Worm (Caenorhabditis elegans): ENCODE data around the gene F45D3.4.

F45D3.4 gene

DNA sequence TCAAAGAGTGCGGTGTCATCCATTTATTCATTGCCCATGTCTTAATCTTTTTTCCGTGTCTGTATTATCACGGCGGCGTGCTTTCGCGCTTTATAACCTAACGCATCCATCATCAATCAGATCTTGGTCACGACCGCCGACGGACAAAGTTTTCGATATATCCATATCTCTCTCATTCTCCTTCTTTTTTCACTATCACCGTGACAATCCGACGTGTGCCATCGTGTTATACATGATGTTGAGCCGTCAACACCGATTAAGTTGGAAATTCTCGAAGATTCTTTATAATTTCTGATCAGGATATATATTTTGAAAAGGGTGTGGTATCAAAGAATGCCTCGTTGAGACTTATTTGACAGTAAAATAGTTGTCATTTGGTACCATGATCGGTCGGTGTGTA is 3.9 kb upstream of the F45D3.4 start:
- TF ChIP-seq tra-4 (tag; optimal IDR thresholded peaks at IDR 0.05) (no peak), sea-1 (GFP tag; conservative IDR thresholded peaks at IDR 0.05) (no peak), hmg-4 (GFP tag; optimal IDR thresholded peaks at IDR 0.05) (no peak), flt-1 (GFP tag; IDR thresholded peaks at IDR 0.05) (no peak), scrt-1 (GFP tag; IDR thresholded peaks at IDR 0.05) (no peak), B0310.2 (tag; optimal IDR thresholded peaks at IDR 0.05) (no peak), aly-1 (tag; optimal IDR thresholded peaks at IDR 0.05) (no peak), ama-1 (optimal IDR thresholded peaks at IDR 0.05) (no peak), ets-7 (tag; optimal IDR thresholded peaks at IDR 0.05) (no peak), hmbx-1 (tag; optimal IDR thresholded peaks at IDR 0.05) (no peak), pes-1 (GFP tag; IDR thresholded peaks at IDR 0.05) (no peak), ceh-13 (GFP tag; optimal IDR thresholded peaks at IDR 0.05) (no peak), tbx-37 (GFP tag; conservative IDR thresholded peaks at IDR 0.05) (no peak), hnd-1 (tag; optimal IDR thresholded peaks at IDR 0.05) (no peak), F13C5.2 (tag; optimal IDR thresholded peaks at IDR 0.05) (no peak), ceh-36 (tag; optimal IDR thresholded peaks at IDR 0.05) (no peak)

DNA sequence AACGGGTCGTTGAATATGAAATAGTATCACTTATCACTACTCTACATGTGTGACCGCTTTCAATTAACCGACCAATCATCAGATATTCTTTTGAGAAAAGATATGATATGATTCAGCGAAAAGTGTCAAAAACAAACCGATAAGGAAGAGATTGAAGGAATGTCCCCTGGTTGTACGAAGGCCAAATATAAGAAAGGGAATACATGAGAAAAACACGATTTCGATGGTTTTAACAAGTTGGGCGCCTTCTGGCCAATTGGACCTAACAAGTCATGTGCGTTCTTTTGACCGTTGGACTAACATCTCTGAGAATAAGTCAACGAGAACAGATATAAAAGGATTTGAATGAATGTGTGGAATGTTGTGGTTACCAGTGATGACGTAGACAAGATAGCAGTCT is 2.9 kb upstream of the F45D3.4 start:
- TF ChIP-seq tbx-37 (GFP tag; conservative IDR thresholded peaks at IDR 0.05), result no peak
- TF ChIP-seq aly-1 (tag; optimal IDR thresholded peaks at IDR 0.05), result no peak
- no peak for TF ChIP-seq pes-1 (GFP tag; IDR thresholded peaks at IDR 0.05)
- TF ChIP-seq flt-1 (GFP tag; IDR thresholded peaks at IDR 0.05), result no peak
- TF ChIP-seq ama-1 (optimal IDR thresholded peaks at IDR 0.05), result no peak
- no peak for TF ChIP-seq F13C5.2 (tag; optimal IDR thresholded peaks at IDR 0.05)
- no peak for TF ChIP-seq tbx-11 (GFP tag; IDR thresholded peaks at IDR 0.05)
- no peak for TF ChIP-seq B0310.2 (tag; optimal IDR thresholded peaks at IDR 0.05)
- TF ChIP-seq tra-4 (tag; optimal IDR thresholded peaks at IDR 0.05), result no peak
- TF ChIP-seq hmbx-1 (tag; optimal IDR thresholded peaks at IDR 0.05), result no peak
- TF ChIP-seq ceh-36 (tag; optimal IDR thresholded peaks at IDR 0.05), result no peak
- no peak for TF ChIP-seq scrt-1 (GFP tag; IDR thresholded peaks at IDR 0.05)
- TF ChIP-seq ets-7 (tag; optimal IDR thresholded peaks at IDR 0.05), result no peak
- TF ChIP-seq ceh-13 (GFP tag; optimal IDR thresholded peaks at IDR 0.05), result no peak
- no peak for TF ChIP-seq hnd-1 (tag; optimal IDR thresholded peaks at IDR 0.05)
- no peak for TF ChIP-seq hmg-4 (GFP tag; optimal IDR thresholded peaks at IDR 0.05)

DNA sequence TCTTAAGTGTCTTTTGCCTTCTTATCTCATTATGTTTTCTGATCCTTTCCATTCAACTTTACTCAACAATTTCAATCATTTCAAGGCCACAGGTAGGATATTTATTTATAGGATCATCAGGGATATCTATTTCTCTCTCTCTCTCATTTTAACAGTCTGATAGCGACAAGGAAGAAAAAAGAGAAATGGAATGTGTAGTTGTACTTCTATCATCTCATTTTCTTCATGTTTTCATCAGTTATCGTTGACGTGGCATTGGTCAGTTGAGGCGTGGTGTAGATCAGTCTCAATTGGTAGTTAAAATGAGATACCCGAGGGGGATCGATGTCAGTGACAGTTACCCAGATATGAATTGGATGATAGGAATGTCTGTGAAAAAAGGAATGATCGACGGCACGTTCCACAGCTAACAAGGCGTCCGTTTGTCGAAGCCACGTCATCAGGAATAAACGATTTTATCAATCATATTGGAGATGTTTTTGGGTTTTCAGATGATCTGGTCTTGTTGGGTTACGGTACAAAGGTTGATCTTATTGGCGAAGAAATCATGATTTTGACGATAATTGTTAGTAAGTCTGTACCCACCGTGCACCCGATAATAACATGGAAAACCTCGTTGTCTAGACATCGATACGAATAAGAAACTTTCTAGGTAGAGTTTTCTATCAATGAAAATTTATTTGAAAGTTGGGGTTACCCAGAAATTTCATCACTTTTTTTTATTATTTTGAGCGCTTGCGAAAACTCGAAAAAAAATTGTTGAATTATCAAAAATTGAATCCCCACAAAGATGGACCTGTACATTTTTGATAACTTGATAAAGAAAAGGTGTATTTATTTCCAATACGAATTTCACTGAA is 1.4 kb upstream of the F45D3.4 start:
- TF ChIP-seq F13C5.2 (tag; optimal IDR thresholded peaks at IDR 0.05), result no peak
- TF ChIP-seq aly-1 (tag; optimal IDR thresholded peaks at IDR 0.05), result no peak
- TF ChIP-seq B0310.2 (tag; optimal IDR thresholded peaks at IDR 0.05), result no peak
- no peak for TF ChIP-seq ets-7 (tag; optimal IDR thresholded peaks at IDR 0.05)
- no peak for TF ChIP-seq pes-1 (GFP tag; IDR thresholded peaks at IDR 0.05)
- no peak for TF ChIP-seq sea-1 (GFP tag; conservative IDR thresholded peaks at IDR 0.05)
- TF ChIP-seq ceh-36 (tag; optimal IDR thresholded peaks at IDR 0.05), result no peak
- no peak for TF ChIP-seq hmg-4 (GFP tag; optimal IDR thresholded peaks at IDR 0.05)
- TF ChIP-seq ceh-13 (GFP tag; optimal IDR thresholded peaks at IDR 0.05), result no peak
- no peak for TF ChIP-seq tbx-11 (GFP tag; IDR thresholded peaks at IDR 0.05)

ce11 chrV:12553286-12553725 is 315 bp upstream of the F45D3.4 start:
- TF ChIP-seq tra-4 (tag; optimal IDR thresholded peaks at IDR 0.05) (no peak), tbx-37 (GFP tag; conservative IDR thresholded peaks at IDR 0.05) (no peak), hmbx-1 (tag; optimal IDR thresholded peaks at IDR 0.05) (no peak), aly-1 (tag; optimal IDR thresholded peaks at IDR 0.05) (no peak)

DNA sequence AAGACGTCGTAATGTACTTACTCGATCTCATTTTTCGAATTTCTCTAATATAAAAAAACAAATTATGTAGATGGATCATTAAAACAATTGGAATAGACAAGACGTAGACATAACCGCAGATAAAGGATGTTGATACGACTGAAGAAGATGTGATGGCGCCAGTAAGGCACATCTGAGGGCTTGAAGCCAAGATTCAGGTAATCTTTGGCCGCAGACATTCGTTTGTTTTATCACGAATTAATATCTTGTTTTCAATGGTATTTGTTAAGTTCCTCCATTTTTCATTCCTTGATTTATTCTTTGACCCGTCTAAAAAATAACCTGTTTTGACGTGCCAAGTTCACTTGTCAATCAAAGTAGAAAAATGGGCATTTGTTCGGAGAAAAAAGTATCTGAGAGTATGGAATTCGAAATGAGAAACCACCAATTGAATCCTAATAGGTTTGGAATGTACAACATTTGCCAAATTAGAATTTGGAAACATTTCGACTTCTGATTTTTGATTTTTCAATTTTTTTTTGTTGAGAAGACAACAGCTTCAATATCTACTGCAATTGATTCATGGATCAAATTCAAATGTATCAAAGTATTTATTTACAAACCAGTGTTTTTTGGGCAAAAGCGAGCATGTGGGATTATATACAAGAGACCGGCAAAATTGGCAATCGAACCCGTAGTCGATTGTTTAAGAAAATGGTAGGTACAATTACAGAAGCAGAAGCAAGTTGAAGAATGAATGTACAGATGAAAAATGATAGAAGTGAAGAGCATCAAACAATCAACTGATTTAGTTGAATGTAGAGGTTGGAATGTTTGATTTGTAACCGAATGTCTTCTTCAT is 1.1 kb downstream of the F45D3.4 start:
- TF ChIP-seq F13C5.2 (tag; optimal IDR thresholded peaks at IDR 0.05), result no peak
- TF ChIP-seq flt-1 (GFP tag; IDR thresholded peaks at IDR 0.05), result no peak
- TF ChIP-seq scrt-1 (GFP tag; IDR thresholded peaks at IDR 0.05), result no peak
- TF ChIP-seq ceh-13 (GFP tag; optimal IDR thresholded peaks at IDR 0.05), result no peak
- no peak for TF ChIP-seq tbx-37 (GFP tag; conservative IDR thresholded peaks at IDR 0.05)
- no peak for TF ChIP-seq ama-1 (optimal IDR thresholded peaks at IDR 0.05)
- TF ChIP-seq hnd-1 (tag; optimal IDR thresholded peaks at IDR 0.05), result no peak
- no peak for TF ChIP-seq hmg-4 (GFP tag; optimal IDR thresholded peaks at IDR 0.05)
- TF ChIP-seq sea-1 (GFP tag; conservative IDR thresholded peaks at IDR 0.05), result no peak
- no peak for TF ChIP-seq pes-1 (GFP tag; IDR thresholded peaks at IDR 0.05)
- no peak for TF ChIP-seq B0310.2 (tag; optimal IDR thresholded peaks at IDR 0.05)

DNA sequence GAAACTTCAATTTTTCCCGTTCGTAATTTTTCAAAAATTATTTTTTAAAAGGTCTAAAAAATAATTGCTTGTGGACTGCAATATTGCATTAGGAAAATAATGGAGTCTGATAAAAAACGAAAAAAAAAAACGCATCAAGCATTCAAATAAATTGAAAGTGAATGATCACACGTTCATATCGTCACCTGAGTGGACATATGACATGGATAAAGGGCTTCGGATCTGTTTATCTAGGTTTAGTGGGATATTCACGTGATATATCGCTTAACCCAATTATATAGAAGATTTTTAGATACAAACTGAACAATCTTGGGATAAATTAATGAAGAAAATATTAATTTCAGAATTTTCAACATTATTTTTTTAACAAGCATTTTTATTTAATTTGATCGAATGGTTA is 2.2 kb downstream of the F45D3.4 start:
- TF ChIP-seq sea-1 (GFP tag; conservative IDR thresholded peaks at IDR 0.05), result no peak
- no peak for TF ChIP-seq flt-1 (GFP tag; IDR thresholded peaks at IDR 0.05)
- TF ChIP-seq ceh-36 (tag; optimal IDR thresholded peaks at IDR 0.05), result no peak
- no peak for TF ChIP-seq tbx-37 (GFP tag; conservative IDR thresholded peaks at IDR 0.05)
- no peak for TF ChIP-seq tbx-11 (GFP tag; IDR thresholded peaks at IDR 0.05)
- no peak for TF ChIP-seq tra-4 (tag; optimal IDR thresholded peaks at IDR 0.05)
- no peak for TF ChIP-seq hnd-1 (tag; optimal IDR thresholded peaks at IDR 0.05)
- TF ChIP-seq scrt-1 (GFP tag; IDR thresholded peaks at IDR 0.05), result no peak
- no peak for TF ChIP-seq ama-1 (optimal IDR thresholded peaks at IDR 0.05)
- TF ChIP-seq ets-7 (tag; optimal IDR thresholded peaks at IDR 0.05), result no peak
- TF ChIP-seq F13C5.2 (tag; optimal IDR thresholded peaks at IDR 0.05), result no peak
- TF ChIP-seq hmbx-1 (tag; optimal IDR thresholded peaks at IDR 0.05), result no peak
- no peak for TF ChIP-seq ceh-13 (GFP tag; optimal IDR thresholded peaks at IDR 0.05)
- no peak for TF ChIP-seq hmg-4 (GFP tag; optimal IDR thresholded peaks at IDR 0.05)
- TF ChIP-seq aly-1 (tag; optimal IDR thresholded peaks at IDR 0.05), result no peak
- no peak for TF ChIP-seq B0310.2 (tag; optimal IDR thresholded peaks at IDR 0.05)

Data from whole organism, early embryonic.